Worm (Caenorhabditis elegans): ENCODE data around the gene atic-1.

atic-1 gene

DNA sequence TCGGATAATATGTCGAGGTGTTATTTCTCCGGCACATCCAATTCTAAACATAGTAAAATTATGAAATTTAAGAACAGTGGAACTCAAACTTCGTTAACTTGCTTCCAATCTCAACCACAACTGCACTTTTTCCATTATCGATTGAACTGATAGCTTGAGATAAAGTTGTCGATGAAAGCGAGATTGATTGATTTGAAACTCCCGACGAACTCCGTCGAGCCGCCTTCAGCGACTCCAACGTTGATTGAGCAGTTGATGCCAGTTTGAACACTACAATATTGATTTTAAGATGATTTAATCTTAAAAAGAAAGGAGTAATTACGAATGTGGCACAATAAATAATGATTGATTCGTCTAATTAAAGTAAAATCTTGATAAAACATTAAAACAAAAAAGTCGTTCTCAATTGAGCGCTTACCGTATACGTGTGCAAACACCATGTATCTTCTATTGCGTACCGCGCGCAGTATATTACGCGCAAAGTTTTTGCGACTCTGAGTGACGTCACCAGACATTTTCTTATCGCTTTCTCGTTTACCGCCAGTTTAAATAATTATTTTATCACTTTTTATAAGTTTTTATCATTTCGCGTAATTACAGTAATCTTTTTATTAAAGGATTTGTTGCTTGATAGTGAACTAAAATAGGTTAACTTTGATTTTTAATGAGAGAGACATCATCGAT lies 20.5 kb downstream of the atic-1 start, which contains the start of gene arp-11 (continued):
- no peak for TF ChIP-seq snpc-1.2 (GFP tag; IDR thresholded peaks at IDR 0.05)
- TF ChIP-seq ama-1 (optimal IDR thresholded peaks at IDR 0.05): no peak
- no peak for TF ChIP-seq ceh-28 (tag; optimal IDR thresholded peaks at IDR 0.05)
- TF ChIP-seq lsy-2 (tag; optimal IDR thresholded peaks at IDR 0.05): peak; percentile 75 to 98
- TF ChIP-seq rbr-2 (tag; optimal IDR thresholded peaks at IDR 0.05): peak; percentile 62
- no peak for TF ChIP-seq nhr-10 (tag; optimal IDR thresholded peaks at IDR 0.05)
- no peak for TF ChIP-seq unc-62 (GFP tag; optimal IDR thresholded peaks at IDR 0.05 in 1 of 2)
- no peak for TF ChIP-seq unc-62 (tag; optimal IDR thresholded peaks at IDR 0.05)
- TF ChIP-seq F10B5.3 (tag; optimal IDR thresholded peaks at IDR 0.05): no peak
- TF ChIP-seq dmd-9 (GFP tag; IDR thresholded peaks at IDR 0.05): no peak
- TF ChIP-seq F49E8.2 (tag; optimal IDR thresholded peaks at IDR 0.05; ENCODE audit: borderline replicate concordance): no peak
- TF ChIP-seq Y5F2A.4 (GFP tag; optimal IDR thresholded peaks at IDR 0.05): no peak
- TF ChIP-seq spr-3 (GFP tag; optimal IDR thresholded peaks at IDR 0.05): no peak
- no peak for TF ChIP-seq aha-1 (tag)
- TF ChIP-seq aly-2 (tag; optimal IDR thresholded peaks at IDR 0.05): no peak
- peak; percentile 69; the same call in 1 of the 2 replicates for TF ChIP-seq arid-1 (GFP tag; conservative IDR thresholded peaks at IDR 0.05)
- no peak for TF ChIP-seq lin-15B (tag; optimal IDR thresholded peaks at IDR 0.05)
- TF ChIP-seq zfp-3 (GFP tag; conservative IDR thresholded peaks at IDR 0.05): 0 out of 2 replicates have a peak, but pooled peaks have one; percentile 43
- TF ChIP-seq vab-7 (GFP tag; IDR thresholded peaks at IDR 0.05): no peak
- TF ChIP-seq nhr-11 (tag; optimal IDR thresholded peaks at IDR 0.05): peak; percentile 19
- TF ChIP-seq skn-1 (tag; optimal IDR thresholded peaks at IDR 0.05): no peak
- TF ChIP-seq jun-1 (tag; optimal IDR thresholded peaks at IDR 0.05): no peak
- no peak for TF ChIP-seq nhr-42 (GFP tag; IDR thresholded peaks at IDR 0.05)
- TF ChIP-seq nhr-77 (tag; optimal IDR thresholded peaks at IDR 0.05): peak; percentile 67
- peak; percentile 80 for TF ChIP-seq mes-2 (tag; optimal IDR thresholded peaks at IDR 0.05; ENCODE audit: poor library complexity, severe bottlenecking)
- no peak for TF ChIP-seq ztf-11 (tag; optimal IDR thresholded peaks at IDR 0.05)
- TF ChIP-seq lin-38 (GFP tag; IDR thresholded peaks at IDR 0.05): peak; percentile 60
- TF ChIP-seq madf-9 (GFP tag; conservative IDR thresholded peaks at IDR 0.05): no peak
- peak; percentile 65 for TF ChIP-seq nhr-28 (tag; optimal IDR thresholded peaks at IDR 0.05)
- no peak for TF ChIP-seq mxl-2 (GFP tag; conservative IDR thresholded peaks at IDR 0.05)
- no peak for TF ChIP-seq ceh-32 (tag; optimal IDR thresholded peaks at IDR 0.05; ENCODE audit: poor library complexity)
- TF ChIP-seq ceh-44 (GFP tag; IDR thresholded peaks at IDR 0.05): no peak
- TF ChIP-seq sdz-12 (GFP tag; optimal IDR thresholded peaks at IDR 0.05): no peak
- TF ChIP-seq saeg-2 (GFP tag; IDR thresholded peaks at IDR 0.05): no peak
- TF ChIP-seq cey-2 (tag; optimal IDR thresholded peaks at IDR 0.05; ENCODE audit: borderline replicate concordance, insufficient read depth): no peak
- no peak for TF ChIP-seq lin-39 (tag; optimal IDR thresholded peaks at IDR 0.05)
- TF ChIP-seq zfp-2 (tag; optimal IDR thresholded peaks at IDR 0.05): no peak
- no peak for TF ChIP-seq zag-1 (tag; optimal IDR thresholded peaks at IDR 0.05)
- TF ChIP-seq Y105C5A.15 (GFP tag; IDR thresholded peaks at IDR 0.05): no peak
- no peak for TF ChIP-seq Y75B8A.6 (GFP tag; IDR thresholded peaks at IDR 0.05)
- no peak for TF ChIP-seq nhr-237 (tag; optimal IDR thresholded peaks at IDR 0.05)
- peak; percentile 25 for TF ChIP-seq nhr-48 (tag; optimal IDR thresholded peaks at IDR 0.05)
- no peak for TF ChIP-seq gei-8 (GFP tag; optimal IDR thresholded peaks at IDR 0.05)
- TF ChIP-seq hlh-11 (tag; optimal IDR thresholded peaks at IDR 0.05): peak; percentile 74
- TF ChIP-seq fos-1 (tag; optimal IDR thresholded peaks at IDR 0.05): no peak
- no peak for TF ChIP-seq nhr-76 (tag; optimal IDR thresholded peaks at IDR 0.05)
- no peak for TF ChIP-seq lir-3 (tag; optimal IDR thresholded peaks at IDR 0.05)
- TF ChIP-seq nhr-41 (GFP tag; IDR thresholded peaks at IDR 0.05): no peak
- no peak for TF ChIP-seq nhr-25 (tag; optimal IDR thresholded peaks at IDR 0.05; ENCODE audit: borderline replicate concordance, insufficient read depth)
- TF ChIP-seq tra-1 (GFP tag; IDR thresholded peaks at IDR 0.05): 0 out of 2 replicates have a peak, but pooled peaks have one; percentile 25
- TF ChIP-seq ceh-20 (GFP tag; IDR thresholded peaks at IDR 0.05): 0 out of 2 replicates have a peak, but pooled peaks have one; percentile 29

All from whole organism, L4 larva.